Fruit fly (Drosophila melanogaster): ENCODE data around the gene wnd.

Gene wnd

DNA sequence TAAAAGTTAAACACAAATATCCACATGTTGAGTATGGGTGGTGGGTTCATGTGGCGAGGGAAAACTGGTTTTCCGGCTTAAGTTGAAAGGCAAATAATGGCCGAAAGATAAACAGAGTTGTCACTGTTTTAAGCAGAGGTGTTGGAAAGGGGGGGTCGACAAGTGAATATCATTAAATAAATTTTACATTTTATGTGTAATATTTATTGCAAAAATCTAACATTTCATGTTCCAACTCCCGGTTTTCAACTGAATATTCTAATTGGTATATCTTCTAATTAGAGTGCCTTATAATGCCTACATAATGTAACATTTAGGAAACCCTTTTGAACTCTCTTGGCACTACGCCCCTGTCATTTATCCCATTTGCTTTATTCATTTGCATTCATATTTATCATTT lies 20.3 kb upstream of the wnd start (continued):
- TF ChIP-seq ara (GFP tag; IDR thresholded peaks at IDR 0.05): peak; percentile 32; the same call in 1 of the 2 replicates
- no peak for TF ChIP-seq repo (GFP tag; optimal IDR thresholded peaks at IDR 0.05)
- no peak for TF ChIP-seq Dbx (GFP tag; IDR thresholded peaks at IDR 0.05)
- TF ChIP-seq Usf (GFP tag; optimal IDR thresholded peaks at IDR 0.05): no peak
- TF ChIP-seq her (GFP tag; optimal IDR thresholded peaks at IDR 0.05): no peak
- TF ChIP-seq pho (GFP tag; optimal IDR thresholded peaks at IDR 0.05): no peak
- peak; percentile 63 for TF ChIP-seq sisA (GFP tag; IDR thresholded peaks at IDR 0.05)
- no peak for TF ChIP-seq CHES-1-like (GFP tag; optimal IDR thresholded peaks at IDR 0.05)
- TF ChIP-seq tap (tag; optimal IDR thresholded peaks at IDR 0.05): peak; percentile 41
- peak; percentile 64 for TF ChIP-seq CG15601 (tag; optimal IDR thresholded peaks at IDR 0.05)
- peak; percentile 61 for TF ChIP-seq CG3407 (GFP tag; optimal IDR thresholded peaks at IDR 0.05)
- TF ChIP-seq br (optimal IDR thresholded peaks at IDR 0.05): no peak
- TF ChIP-seq CG4617 (GFP tag; optimal IDR thresholded peaks at IDR 0.05; ENCODE audit: borderline replicate concordance): no peak
- no peak for TF ChIP-seq gfzf (GFP tag; optimal IDR thresholded peaks at IDR 0.05)
- no peak for TF ChIP-seq CG7963 (GFP tag; IDR thresholded peaks at IDR 0.05; ENCODE audit: partially characterized antibody)
- TF ChIP-seq luna (GFP tag; optimal IDR thresholded peaks at IDR 0.05): no peak
- no peak for TF ChIP-seq dm (GFP tag; optimal IDR thresholded peaks at IDR 0.05)
- peak; percentile 35 for TF ChIP-seq CG7271 (tag; optimal IDR thresholded peaks at IDR 0.05)
- TF ChIP-seq hb (GFP tag; IDR thresholded peaks at IDR 0.05; ENCODE audit: partially characterized antibody): no peak
- TF ChIP-seq fd102C (GFP tag; optimal IDR thresholded peaks at IDR 0.05): no peak
- TF ChIP-seq Gug (GFP tag; IDR thresholded peaks at IDR 0.05): peak; percentile 22; the same call in 1 of the 4 replicates
- no peak for TF ChIP-seq Sin3A (optimal IDR thresholded peaks at IDR 0.05)
- no peak for TF ChIP-seq CG10321 (GFP tag; IDR thresholded peaks at IDR 0.05)
- no peak for TF ChIP-seq slp2 (GFP tag; optimal IDR thresholded peaks at IDR 0.05)
- peak; percentile 49 for TF ChIP-seq lab (GFP tag; optimal IDR thresholded peaks at IDR 0.05)
- peak; percentile 27 for TF ChIP-seq Xbp1 (GFP tag; optimal IDR thresholded peaks at IDR 0.05)
- TF ChIP-seq CG7556 (GFP tag; optimal IDR thresholded peaks at IDR 0.05): peak; percentile 63
- peak; percentile 50 for TF ChIP-seq Rfx (GFP tag; IDR thresholded peaks at IDR 0.05)
- TF ChIP-seq CG34376 (GFP tag; optimal IDR thresholded peaks at IDR 0.05): no peak
- no peak for TF ChIP-seq otp (GFP tag; IDR thresholded peaks at IDR 0.05)
- TF ChIP-seq TFAM (GFP tag; optimal IDR thresholded peaks at IDR 0.05): no peak
- no peak for TF ChIP-seq maf-S (GFP tag; optimal IDR thresholded peaks at IDR 0.05)
- TF ChIP-seq sc (optimal IDR thresholded peaks at IDR 0.05): no peak
- TF ChIP-seq sc (GFP tag; optimal IDR thresholded peaks at IDR 0.05): peak; percentile 54
- no peak for TF ChIP-seq Camta (GFP tag; optimal IDR thresholded peaks at IDR 0.05)
- TF ChIP-seq unc-4 (GFP tag; IDR thresholded peaks at IDR 0.05; ENCODE audit: partially characterized antibody): no peak
- no peak for TF ChIP-seq CG2116 (GFP tag; optimal IDR thresholded peaks at IDR 0.05)
- no peak for TF ChIP-seq CG33213 (GFP tag; optimal IDR thresholded peaks at IDR 0.05)
- TF ChIP-seq gsb-n (tag; optimal IDR thresholded peaks at IDR 0.05): peak; percentile 35
- no peak for TF ChIP-seq CG15269 (tag; optimal IDR thresholded peaks at IDR 0.05)
- TF ChIP-seq da (GFP tag; optimal IDR thresholded peaks at IDR 0.05): no peak
- TF ChIP-seq D19A (tag; optimal IDR thresholded peaks at IDR 0.05): peak; percentile 55
- no peak for TF ChIP-seq h (optimal IDR thresholded peaks at IDR 0.05)
- TF ChIP-seq CG1024 (GFP tag; IDR thresholded peaks at IDR 0.05): no peak
- peak in 1 of 2 experiments; percentile 55 for TF ChIP-seq Hr51 (GFP tag; optimal IDR thresholded peaks at IDR 0.05)
- TF ChIP-seq Tbp (GFP tag; optimal IDR thresholded peaks at IDR 0.05): no peak
- no peak for TF ChIP-seq pita (GFP tag; optimal IDR thresholded peaks at IDR 0.05)
- no peak for TF ChIP-seq HmgZ (tag; optimal IDR thresholded peaks at IDR 0.05)
- peak; percentile 52; the same call in 1 of the 2 replicates for TF ChIP-seq Awh (GFP tag; IDR thresholded peaks at IDR 0.05)
- TF ChIP-seq CG1602 (GFP tag; optimal IDR thresholded peaks at IDR 0.05): peak; percentile 42
- TF ChIP-seq jigr1 (GFP tag; IDR thresholded peaks at IDR 0.05): no peak
- no peak for TF ChIP-seq mirr (GFP tag; optimal IDR thresholded peaks at IDR 0.05)
- peak; percentile 66 for TF ChIP-seq oc (tag; optimal IDR thresholded peaks at IDR 0.05)

Measured in whole organism, embryonic.